Fruit fly (Drosophila melanogaster): Measurements from ENCODE around the gene CG15258.

DNA sequence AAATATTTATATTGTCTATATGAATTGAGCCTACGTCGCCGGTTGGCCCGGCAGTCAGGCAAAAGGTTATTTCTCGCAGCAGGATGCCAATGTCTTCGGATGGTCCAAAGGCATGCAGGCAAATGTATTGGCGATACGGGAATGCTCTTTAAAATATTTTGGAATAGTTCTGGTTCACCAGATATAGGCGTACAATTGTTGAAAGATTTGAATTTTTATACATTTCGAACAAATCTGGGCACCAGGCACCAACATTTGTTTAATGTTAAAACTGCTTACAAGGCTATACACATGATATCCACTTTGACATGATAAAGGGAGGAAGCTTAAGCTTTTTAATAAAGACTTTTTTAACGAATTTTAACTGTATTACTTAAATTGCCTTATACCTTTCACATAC lies 48.8 kb upstream of the CG15258 start:
- no peak for TF ChIP-seq Pif1B (GFP tag; optimal IDR thresholded peaks at IDR 0.05)
- no peak for TF ChIP-seq CG34367 (tag; optimal IDR thresholded peaks at IDR 0.05)
- no peak for TF ChIP-seq Snoo (tag; optimal IDR thresholded peaks at IDR 0.05)
- TF ChIP-seq fd96Ca (GFP tag; IDR thresholded peaks at IDR 0.05): no peak
- TF ChIP-seq EcR (GFP tag; optimal IDR thresholded peaks at IDR 0.05): no peak
- TF ChIP-seq Ets98B (GFP tag; IDR thresholded peaks at IDR 0.05): no peak
- no peak for TF ChIP-seq CG12605 (GFP tag; IDR thresholded peaks at IDR 0.05)
- TF ChIP-seq CG13204 (GFP tag; optimal IDR thresholded peaks at IDR 0.05): no peak
- peak; percentile 13 for TF ChIP-seq CG9948 (tag; optimal IDR thresholded peaks at IDR 0.05)

All from whole organism, pupa.